Worm (Caenorhabditis elegans): ENCODE results near the gene oma-1.

ce11 chrIV:8925990-8926389 lies 37.2 kb downstream of the oma-1 start, which contains the start of the genes D1046.2 and cfim-2:
- TF ChIP-seq flt-1 (GFP tag; IDR thresholded peaks at IDR 0.05), result no peak
- no peak for TF ChIP-seq ref-1 (GFP tag; conservative IDR thresholded peaks at IDR 0.05)
- no peak for TF ChIP-seq ztf-23 (GFP tag; IDR thresholded peaks at IDR 0.05)
- no peak for TF ChIP-seq med-1 (GFP tag; optimal IDR thresholded peaks at IDR 0.05; ENCODE audit: insufficient read depth)
- no peak for TF ChIP-seq cog-1 (tag; optimal IDR thresholded peaks at IDR 0.05)
- no peak for TF ChIP-seq ztf-29 (GFP tag; IDR thresholded peaks at IDR 0.05)
- no peak for TF ChIP-seq klf-2 (GFP tag; conservative IDR thresholded peaks at IDR 0.05)
- TF ChIP-seq T22C8.4 (GFP tag; IDR thresholded peaks at IDR 0.05), result no peak
